Fruit fly (Drosophila melanogaster) S2 (cell line): ENCODE data around the gene Itgbn.

Experiments
- CG8478 ChIP-seq: fragments of >200 bp; optimal IDR thresholded peaks from 2 replicates; lab custom pipeline; 2018
- CTCF ChIP-seq, 2 experiments: fragments of >200 bp; optimal IDR thresholded peaks; 2 replicates each; lab custom pipeline; 2018

DNA sequence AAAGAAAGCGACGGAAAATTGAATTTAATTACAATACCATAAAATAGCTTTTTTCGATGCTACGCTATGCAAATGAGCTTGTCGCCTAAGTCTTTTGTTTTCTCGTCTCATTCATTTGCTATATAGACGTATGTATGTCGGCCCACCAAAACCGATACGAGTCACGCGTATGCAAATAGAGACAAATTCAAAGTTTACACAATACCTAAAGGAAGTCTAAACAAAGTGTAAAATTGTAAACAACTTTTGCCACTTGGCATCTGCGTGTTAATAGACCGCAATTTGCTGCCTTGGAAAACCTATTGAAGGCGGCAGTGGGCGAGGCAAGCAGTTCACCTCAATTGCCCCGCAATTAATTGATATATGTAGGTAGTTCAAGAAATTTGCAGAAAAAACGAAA, 9.8 kb downstream of the Itgbn start:
- no peak for TF ChIP-seq CG8478 (lab: Kevin White, UChicago)
- TF ChIP-seq CTCF (optimal IDR thresholded peaks at IDR 0.05; lab: Kevin White, UChicago): no peak
